Worm (Caenorhabditis elegans) whole organism, mixed stage, embryonic: ENCODE data around the gene klc-2.

Experiments
- nhr-2 ChIP-seq: fragments of 150-350 bp; optimal IDR thresholded peaks from 2 replicates; lab custom pipeline; 2014; ENCODE audit warnings: missing biosample characterization, missing genetic modification characterization
- nhr-237 ChIP-seq: fragments of 150-350 bp; optimal IDR thresholded peaks from 2 replicates; lab custom pipeline; 2014; ENCODE audit warnings: missing biosample characterization, missing genetic modification characterization
- unc-120 ChIP-seq: sonication (generic microtip); optimal IDR thresholded peaks from 2 replicates; lab custom pipeline; 2017; ENCODE audit warnings: missing genetic modification characterization, missing compliant biosample characterization; ENCODE audit not compliant: poor library complexity, severe bottlenecking

DNA sequence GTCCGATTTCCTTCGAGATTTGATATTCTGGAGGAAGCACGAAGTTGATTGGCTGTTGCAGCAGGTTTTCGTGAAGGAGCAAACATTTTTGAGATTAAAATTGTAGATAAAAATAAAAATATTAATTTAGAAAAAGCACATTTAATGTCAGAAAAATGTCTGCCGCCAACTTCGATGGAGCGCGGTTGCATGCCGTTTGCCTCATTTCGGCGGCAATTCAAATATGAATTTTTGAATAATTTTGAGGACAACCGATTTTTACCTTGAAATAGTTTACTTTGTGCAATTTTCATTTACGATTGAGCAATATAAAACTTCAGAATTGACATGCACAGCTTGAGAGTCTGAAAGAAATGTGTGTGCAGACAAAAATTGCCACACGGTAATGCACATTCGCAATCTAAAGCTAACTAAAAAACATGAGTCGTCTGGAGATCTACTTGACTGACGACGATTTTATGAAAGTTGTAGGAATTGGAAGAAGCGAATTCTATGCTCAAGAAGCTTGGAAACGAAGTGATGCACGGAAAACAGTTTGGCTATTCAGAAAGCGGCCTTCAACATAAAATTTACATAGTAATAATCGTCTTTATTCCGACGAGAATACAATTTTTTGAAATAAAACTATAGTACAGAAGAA, 15.3 kb upstream of the klc-2 start, which contains the start of gene zhit-1:
- TF ChIP-seq nhr-237 (tag; lab: Kevin White, UChicago): no peak
- TF ChIP-seq unc-120: no peak
- no peak for TF ChIP-seq nhr-2 (tag; lab: Kevin White, UChicago)
